Worm (Caenorhabditis elegans): ENCODE results near the gene frpr-9.

- TF ChIP-seq nhr-232 (tag; optimal IDR thresholded peaks at IDR 0.05), result no peak
- no peak for TF ChIP-seq rnt-1 (tag; optimal IDR thresholded peaks at IDR 0.05)
- no peak for TF ChIP-seq fax-1 (tag; optimal IDR thresholded peaks at IDR 0.05)
- no peak for TF ChIP-seq fkh-6 (tag; optimal IDR thresholded peaks at IDR 0.05)
- no peak for TF ChIP-seq syd-9 (tag; optimal IDR thresholded peaks at IDR 0.05)
- no peak for TF ChIP-seq ceh-34 (tag; optimal IDR thresholded peaks at IDR 0.05)
- TF ChIP-seq pqm-1 (tag; optimal IDR thresholded peaks at IDR 0.05), result no peak
- TF ChIP-seq hlh-8 (tag; optimal IDR thresholded peaks at IDR 0.05), result no peak
- no peak for TF ChIP-seq ceh-9 (tag; optimal IDR thresholded peaks at IDR 0.05)
These were observed 33.5 kb upstream of the frpr-9 start, which contains the start of gene pigt-1 for ce11 chrV:10958322-10958900.
